Fruit fly (Drosophila melanogaster) whole organism, embryonic: ENCODE data around the gene CG32639.
A peak's percentile ranks its signal among the peaks of the same experiment; 100 is the strongest.

Source experiments
- Abd-B ChIP-seq: fragments of 200-800 bp; sonication (Bioruptor generic); optimal IDR thresholded peaks from 2 replicates; lab custom pipeline; 2018; ENCODE audit warnings: missing biosample characterization, mild to moderate bottlenecking, missing genetic modification characterization, moderate library complexity
- Antp ChIP-seq: fragments of 200-800 bp; sonication (Bioruptor generic); optimal IDR thresholded peaks from 3 replicates; lab custom pipeline; 2016; ENCODE audit warnings: missing biosample characterization, missing genetic modification characterization
- Atf6 ChIP-seq: fragments of 200-800 bp; sonication (Bioruptor generic); IDR thresholded peaks from 2 replicates; pipeline ENCODE4 v1.3.6; 2022; ENCODE audit warnings: missing biosample characterization, missing genetic modification characterization
- Bdp1 ChIP-seq: fragments of 200-800 bp; sonication (Bioruptor generic); optimal IDR thresholded peaks from 3 replicates; lab custom pipeline; 2016; ENCODE audit warnings: missing biosample characterization, missing genetic modification characterization
- CG10959 ChIP-seq: fragments of 200-800 bp; sonication (Bioruptor generic); IDR thresholded peaks from 2 replicates; pipeline ENCODE4 v1.3.6; 2022; ENCODE audit warnings: missing biosample characterization, missing genetic modification characterization
- CG11085 ChIP-seq: fragments of 200-800 bp; sonication (Bioruptor generic); IDR thresholded peaks from 2 replicates; pipeline ENCODE4 v1.3.6; 2022; ENCODE audit warnings: missing biosample characterization, missing genetic modification characterization
- CG11456 ChIP-seq: fragments of 200-800 bp; sonication (Bioruptor generic); IDR thresholded peaks from 3 replicates; pipeline ENCODE4 v1.3.6; 2022; ENCODE audit warnings: missing biosample characterization, missing genetic modification characterization
- CG15073 ChIP-seq: fragments of 200-800 bp; sonication (Bioruptor generic); optimal IDR thresholded peaks from 2 replicates; lab custom pipeline; 2016; ENCODE audit warnings: missing biosample characterization, missing genetic modification characterization
- CG16813 ChIP-seq: fragments of 200-800 bp; sonication (Bioruptor generic); IDR thresholded peaks from 3 replicates; pipeline ENCODE4 v1.3.6; 2022; ENCODE audit warnings: missing biosample characterization, missing genetic modification characterization; ENCODE audit not compliant: partially characterized antibody
- CG1792 ChIP-seq: fragments of 200-800 bp; sonication (Bioruptor generic); optimal IDR thresholded peaks from 2 replicates; lab custom pipeline; 2016; ENCODE audit warnings: missing biosample characterization, missing genetic modification characterization
- CG2875 ChIP-seq: fragments of 200-800 bp; sonication (Bioruptor generic); optimal IDR thresholded peaks from 2 replicates; lab custom pipeline; 2017; ENCODE audit warnings: missing biosample characterization, mild to moderate bottlenecking, missing genetic modification characterization, missing genetic modification reagents
- CG3726 ChIP-seq: fragments of 200-800 bp; sonication (Bioruptor generic); IDR thresholded peaks from 3 replicates; pipeline ENCODE4, ENCODE4 v1.3.6; 2022; ENCODE audit warnings: missing biosample characterization, missing genetic modification characterization
- CG43689 ChIP-seq: fragments of 200-800 bp; sonication (Bioruptor generic); IDR thresholded peaks from 2 replicates; pipeline ENCODE4 v1.3.6; 2022; ENCODE audit warnings: missing biosample characterization, missing genetic modification characterization
- CG4424 ChIP-seq: fragments of 200-800 bp; sonication (Bioruptor generic); optimal IDR thresholded peaks from 3 replicates; lab custom pipeline; 2016; ENCODE audit warnings: missing biosample characterization, missing genetic modification characterization
- CG4730 ChIP-seq: fragments of 200-800 bp; sonication (Bioruptor generic); IDR thresholded peaks from 2 replicates; pipeline ENCODE4 v1.3.6; 2022; ENCODE audit warnings: missing biosample characterization, missing genetic modification characterization
- CG7271 ChIP-seq: fragments of 200-800 bp; sonication (Bioruptor generic); optimal IDR thresholded peaks from 2 replicates; lab custom pipeline; 2018; ENCODE audit warnings: missing biosample characterization, mild to moderate bottlenecking, missing genetic modification characterization, moderate library complexity
- CG7556 ChIP-seq: fragments of 200-800 bp; sonication (Bioruptor generic); optimal IDR thresholded peaks from 2 replicates; lab custom pipeline; 2017; ENCODE audit warnings: missing biosample characterization, mild to moderate bottlenecking, missing genetic modification characterization
- Doc2 ChIP-seq: fragments of 200-800 bp; sonication (Bioruptor generic); IDR thresholded peaks from 2 replicates; pipeline ENCODE4 v1.3.6; 2022; ENCODE audit warnings: missing biosample characterization, missing genetic modification characterization
- Dp ChIP-seq: fragments of 200-800 bp; sonication (Bioruptor generic); optimal IDR thresholded peaks from 2 replicates; lab custom pipeline; 2018; ENCODE audit warnings: missing biosample characterization, mild to moderate bottlenecking, missing genetic modification characterization, moderate library complexity
- Ets65A ChIP-seq: fragments of 200-800 bp; sonication (Bioruptor generic); peaks from one replicate; lab custom pipeline; 2016; ENCODE audit warnings: missing biosample characterization, missing genetic modification characterization
- Hr51 ChIP-seq, 2 experiments: fragments of 200-800 bp; sonication (Bioruptor generic); optimal IDR thresholded peaks; 2 replicates in 1 of 2; 3 replicates in 1 of 2; lab custom pipeline; 2016 to 2018; ENCODE audit warnings: missing biosample characterization in 2 of 2, missing genetic modification characterization in 2 of 2, mild to moderate bottlenecking in 1 of 2, moderate library complexity in 1 of 2
- Lhr ChIP-seq: fragments of 200-800 bp; sonication (Bioruptor generic); optimal IDR thresholded peaks from 3 replicates; lab custom pipeline; 2017; ENCODE audit warnings: mild to moderate bottlenecking, missing biosample characterization, missing genetic modification reagents, missing genetic modification characterization
- Mes4 ChIP-seq: fragments of 200-800 bp; sonication (Bioruptor generic); optimal IDR thresholded peaks from 2 replicates; lab custom pipeline; 2016; ENCODE audit warnings: missing biosample characterization, missing genetic modification characterization
- PHDP ChIP-seq: fragments of 200-800 bp; sonication (Bioruptor generic); optimal IDR thresholded peaks from 3 replicates; lab custom pipeline; 2018; ENCODE audit warnings: missing biosample characterization, mild to moderate bottlenecking, missing genetic modification characterization, moderate library complexity
- Rfx ChIP-seq: fragments of 200-800 bp; sonication (Bioruptor generic); IDR thresholded peaks from 2 replicates; pipeline ENCODE4 v1.3.6; 2022; ENCODE audit warnings: missing biosample characterization, missing genetic modification characterization
- Sry-β ChIP-seq: fragments of 200-800 bp; sonication (Bioruptor generic); optimal IDR thresholded peaks from 2 replicates; lab custom pipeline; 2018; ENCODE audit warnings: missing biosample characterization, mild to moderate bottlenecking, missing genetic modification characterization, moderate library complexity
- br ChIP-seq: fragments of >200 bp; optimal IDR thresholded peaks from 2 replicates; lab custom pipeline; 2017
- dm ChIP-seq: fragments of 200-800 bp; sonication (Bioruptor generic); optimal IDR thresholded peaks from 3 replicates; lab custom pipeline; 2016; ENCODE audit warnings: missing biosample characterization, missing genetic modification characterization
- gce ChIP-seq: fragments of 200-800 bp; sonication (Bioruptor generic); IDR thresholded peaks from 3 replicates; pipeline ENCODE4 v1.3.6; 2022; ENCODE audit warnings: missing biosample characterization, missing genetic modification characterization
- grau ChIP-seq: fragments of 200-800 bp; optimal IDR thresholded peaks from 3 replicates; lab custom pipeline; 2019; ENCODE audit warnings: missing biosample characterization, mild to moderate bottlenecking, missing genetic modification characterization, moderate library complexity
- h ChIP-seq: fragments of >200 bp; optimal IDR thresholded peaks from 2 replicates; lab custom pipeline; 2017
- hbn ChIP-seq: fragments of 200-800 bp; sonication (Bioruptor generic); IDR thresholded peaks from 2 replicates; pipeline ENCODE4 v1.3.6; 2022; ENCODE audit warnings: missing biosample characterization, missing genetic modification characterization; ENCODE audit not compliant: partially characterized antibody
- inv ChIP-seq: fragments of 200-800 bp; sonication (Bioruptor generic); IDR thresholded peaks from 2 replicates; pipeline ENCODE4 v1.3.6; 2022; ENCODE audit warnings: missing biosample characterization, missing genetic modification characterization; ENCODE audit not compliant: partially characterized antibody
- jumu ChIP-seq: fragments of 200-800 bp; sonication (Bioruptor generic); optimal IDR thresholded peaks from 3 replicates; lab custom pipeline; 2016; ENCODE audit warnings: missing biosample characterization, missing genetic modification characterization
- kah ChIP-seq: fragments of 200-800 bp; sonication (Bioruptor generic); optimal IDR thresholded peaks from 2 replicates; lab custom pipeline; 2018; ENCODE audit warnings: missing biosample characterization, mild to moderate bottlenecking, missing genetic modification characterization
- klu ChIP-seq: fragments of 200-800 bp; sonication (Bioruptor generic); IDR thresholded peaks from 2 replicates; pipeline ENCODE4 v1.3.6; 2022; ENCODE audit warnings: missing biosample characterization, missing genetic modification characterization
- knrl ChIP-seq: fragments of 200-800 bp; sonication (Bioruptor generic); IDR thresholded peaks from 3 replicates; pipeline ENCODE4 v1.3.6; 2022; ENCODE audit warnings: missing biosample characterization, missing genetic modification characterization; ENCODE audit not compliant: partially characterized antibody
- lilli ChIP-seq: fragments of 200-800 bp; sonication (Bioruptor generic); optimal IDR thresholded peaks from 3 replicates; lab custom pipeline; 2016; ENCODE audit warnings: missing biosample characterization, missing genetic modification characterization
- odd ChIP-seq: fragments of 200-800 bp; sonication (Bioruptor generic); optimal IDR thresholded peaks from 2 replicates; lab custom pipeline; 2017; ENCODE audit warnings: missing biosample characterization, mild to moderate bottlenecking, missing genetic modification characterization
- p53 ChIP-seq: fragments of 200-800 bp; sonication (Bioruptor generic); optimal IDR thresholded peaks from 2 replicates; lab custom pipeline; 2016; ENCODE audit warnings: missing biosample characterization, missing genetic modification characterization
- phol ChIP-seq: fragments of 200-800 bp; sonication (Bioruptor generic); optimal IDR thresholded peaks from 3 replicates; lab custom pipeline; 2018; ENCODE audit warnings: missing biosample characterization, mild to moderate bottlenecking, missing genetic modification characterization, moderate library complexity
- salm ChIP-seq: fragments of 200-800 bp; sonication (Bioruptor generic); optimal IDR thresholded peaks from 2 replicates; lab custom pipeline; 2018; ENCODE audit warnings: missing biosample characterization, mild to moderate bottlenecking, missing genetic modification characterization
- sc ChIP-seq, 3 experiments: fragments of >200 bp in 2 of 3; fragments of 200-800 bp in 1 of 3; sonication (Bioruptor generic) in 1 of 3; optimal IDR thresholded peaks; 2 replicates in 2 of 3; 3 replicates in 1 of 3; lab custom pipeline; 2017; ENCODE audit warnings: mild to moderate bottlenecking in 1 of 3, missing biosample characterization in 1 of 3, missing genetic modification characterization in 1 of 3, missing genetic modification reagents in 1 of 3
- slp2 ChIP-seq: fragments of 200-800 bp; sonication (Bioruptor generic); optimal IDR thresholded peaks from 2 replicates; lab custom pipeline; 2016; ENCODE audit warnings: missing biosample characterization, missing genetic modification characterization
- ssp ChIP-seq: fragments of 200-800 bp; sonication (Bioruptor generic); IDR thresholded peaks from 2 replicates; pipeline ENCODE4 v1.3.6; 2022; ENCODE audit warnings: missing biosample characterization, missing genetic modification characterization
- tgo ChIP-seq: fragments of 200-800 bp; sonication (Bioruptor generic); IDR thresholded peaks from 3 replicates; pipeline ENCODE4 v1.3.6; 2022; ENCODE audit warnings: missing biosample characterization, missing genetic modification characterization
- trem ChIP-seq: fragments of 200-800 bp; optimal IDR thresholded peaks from 3 replicates; lab custom pipeline; 2019; ENCODE audit warnings: missing biosample characterization, mild to moderate bottlenecking, missing genetic modification characterization, moderate library complexity
- trh ChIP-seq: fragments of 200-800 bp; sonication (Bioruptor generic); optimal IDR thresholded peaks from 2 replicates; lab custom pipeline; 2016; ENCODE audit warnings: missing biosample characterization, missing genetic modification characterization
- usp ChIP-seq: fragments of >200 bp; optimal IDR thresholded peaks from 2 replicates; lab custom pipeline; 2017; ENCODE audit warnings: missing biosample characterization, missing genetic modification characterization

The CG32639 gene

DNA sequence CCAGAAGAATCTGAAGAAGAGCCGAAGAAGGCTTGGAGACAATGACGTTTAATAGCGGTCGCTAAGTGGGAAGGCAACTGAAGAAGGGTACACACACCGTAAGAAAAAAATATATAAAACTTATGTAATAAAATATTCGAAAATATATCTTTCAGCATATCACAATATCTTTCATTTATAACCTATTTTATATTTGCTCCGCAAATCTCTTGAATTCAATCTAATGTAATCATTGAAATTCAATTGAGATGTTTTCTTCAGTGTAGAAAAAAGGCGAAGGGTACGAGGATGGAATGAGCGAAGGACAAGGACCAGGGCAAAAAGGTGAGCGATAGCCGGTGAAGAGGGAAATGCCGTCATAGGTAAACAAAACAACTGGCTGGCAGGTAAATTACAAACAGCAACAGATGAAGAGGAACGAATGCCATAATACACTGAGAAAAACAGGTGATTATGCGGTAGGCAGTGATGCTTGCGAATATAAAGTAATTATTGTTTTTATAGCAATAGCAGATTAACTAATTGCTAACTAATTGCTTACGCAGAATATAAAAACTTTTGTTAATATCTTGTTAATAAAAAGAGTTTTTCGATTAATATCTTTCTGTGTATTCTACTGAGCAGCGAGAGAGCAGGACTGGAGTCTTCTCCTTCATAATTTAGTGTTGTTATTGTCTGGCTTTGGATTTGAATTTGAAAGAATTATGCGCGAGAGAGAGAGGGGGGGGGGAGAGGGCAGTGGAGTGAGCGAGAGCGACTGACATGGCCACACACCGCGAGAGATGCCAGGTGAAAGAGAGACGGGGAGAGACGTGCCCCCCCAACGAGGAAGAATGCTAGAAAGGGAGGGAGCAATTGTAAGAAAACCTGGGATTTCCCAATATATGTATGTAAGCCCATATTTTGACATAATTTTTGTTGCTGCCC, 2.3 kb downstream of the CG32639 start (continued):
- TF ChIP-seq Dp (GFP tag; lab: Kevin White, UChicago) (no peak), CG43689 (GFP tag; lab: Robert Waterston, UW) (peak; percentile 57; the same call in 1 of the 2 replicates), trh (GFP tag; lab: Kevin White, UChicago) (peak; percentile 73), Mes4 (GFP tag; lab: Kevin White, UChicago) (peak; percentile 72), CG3726 (peak; percentile 47; the same call in 2 of the 3 replicates), odd (peak; percentile 46), Atf6 (GFP tag; lab: Robert Waterston, UW) (peak; percentile 60; the same call in 1 of the 2 replicates), CG4424 (GFP tag; lab: Kevin White, UChicago) (peak; percentile 88), CG7556 (peak; percentile 85), kah (GFP tag; lab: Kevin White, UChicago) (peak; percentile 43), trem (peak; percentile 92), dm (GFP tag; lab: Kevin White, UChicago) (peak; percentile 52), Sry-β (peak; percentile 42), CG11085 (peak; percentile 65), Antp (peak; percentile 82), inv (no peak), CG10959 (GFP tag; lab: Robert Waterston, UW) (peak; percentile 94), sc (optimal IDR thresholded peaks at IDR 0.05; lab: Kevin White, UChicago) (no peak), sc (GFP tag; optimal IDR thresholded peaks at IDR 0.05; lab: Kevin White, UChicago) (peak; percentile 77), CG11456 (GFP tag; lab: Robert Waterston, UW) (peak; percentile 63; the same call in 1 of the 3 replicates), PHDP (peak; percentile 61), slp2 (GFP tag; lab: Kevin White, UChicago) (peak; percentile 65), Hr51 (GFP tag; optimal IDR thresholded peaks at IDR 0.05; lab: Kevin White, UChicago) (peak; percentile 62 to 80), Abd-B (GFP tag; lab: Kevin White, UChicago) (peak; percentile 69), Lhr (GFP tag; lab: Kevin White, UChicago) (peak; percentile 52), usp (GFP tag; lab: Kevin White, UChicago) (no peak), CG4730 (GFP tag; lab: Robert Waterston, UW) (peak; percentile 81), br (lab: Kevin White, UChicago) (no peak), grau (tag; lab: Kevin White, UChicago) (peak; percentile 61), lilli (peak; percentile 88), hbn (no peak), CG15073 (GFP tag; lab: Kevin White, UChicago) (peak; percentile 46), p53 (peak; percentile 36), Doc2 (GFP tag; lab: Robert Waterston, UW) (no peak), Bdp1 (GFP tag; lab: Kevin White, UChicago) (peak; percentile 45), CG16813 (GFP tag; lab: Robert Waterston, UW) (no peak), klu (peak; percentile 33; the same call in 1 of the 2 replicates), gce (GFP tag; lab: Robert Waterston, UW) (peak; percentile 68; the same call in 2 of the 3 replicates), phol (tag; lab: Kevin White, UChicago) (peak; percentile 91), Ets65A (peak; percentile 98), CG7271 (tag; lab: Kevin White, UChicago) (peak; percentile 89), ssp (peak; percentile 74), CG2875 (peak; percentile 72), salm (tag; lab: Kevin White, UChicago) (peak; percentile 68), tgo (GFP tag; lab: Robert Waterston, UW) (peak; percentile 79), knrl (GFP tag; lab: Robert Waterston, UW) (no peak), CG1792 (peak; percentile 68), jumu (GFP tag; lab: Kevin White, UChicago) (peak; percentile 88), Rfx (peak; percentile 73), h (no peak)
